Worm (Caenorhabditis elegans) whole organism, L4 larva: Measurements from ENCODE around the gene rps-11.

Experiments used
- D1046.2 ChIP-seq: fragments of 200-800 bp; sonication (Bioruptor generic); IDR thresholded peaks from 2 replicates; pipeline ENCODE4 v1.3.6; 2022; ENCODE audit warnings: missing genetic modification characterization, missing compliant biosample characterization
- T20F7.1 ChIP-seq: fragments of 200-800 bp; sonication (Bioruptor generic); optimal IDR thresholded peaks from 2 replicates; lab custom pipeline; 2018; ENCODE audit warnings: mild to moderate bottlenecking, missing genetic modification characterization, missing compliant biosample characterization
- Y75B8A.6 ChIP-seq: fragments of 200-800 bp; sonication (Bioruptor generic); IDR thresholded peaks from 2 replicates; pipeline ENCODE4 v1.3.6; 2022; ENCODE audit warnings: missing genetic modification reagents, missing genetic modification characterization, missing compliant biosample characterization
- ama-1 ChIP-seq: fragments of 150-350 bp; optimal IDR thresholded peaks from 2 replicates; lab custom pipeline; 2014; ENCODE audit warnings: inconsistent platforms, mixed read lengths
- arid-1 ChIP-seq: fragments of 200-800 bp; sonication (Bioruptor generic); conservative IDR thresholded peaks from 2 replicates; pipeline ENCODE4 v1.3.6; 2022; ENCODE audit warnings: missing genetic modification reagents, missing genetic modification characterization, missing compliant biosample characterization
- attf-4 ChIP-seq: sonication (generic microtip); optimal IDR thresholded peaks from 3 replicates; lab custom pipeline; 2017; ENCODE audit warnings: missing biosample characterization, missing genetic modification characterization
- daf-16 ChIP-seq, 3 experiments: sonication (generic microtip); optimal IDR thresholded peaks; 2 replicates each; lab custom pipeline; 2016 to 2017; ENCODE audit warnings: missing genetic modification characterization in 3 of 3, missing genetic modification reagents in 3 of 3, mild to moderate bottlenecking in 2 of 3, missing compliant biosample characterization in 2 of 3, missing biosample characterization in 1 of 3, moderate library complexity in 1 of 3
- dmd-6 ChIP-seq: fragments of 200-800 bp; sonication (Bioruptor generic); IDR thresholded peaks from 2 replicates; pipeline ENCODE4 v1.3.6; 2022; ENCODE audit warnings: missing genetic modification reagents, missing genetic modification characterization, missing compliant biosample characterization
- dmd-8 ChIP-seq: fragments of 200-800 bp; sonication (Bioruptor generic); IDR thresholded peaks from 2 replicates; pipeline ENCODE4 v1.3.6; 2022; ENCODE audit warnings: missing genetic modification characterization, missing compliant biosample characterization
- dpl-1 ChIP-seq: fragments of 150-350 bp; optimal IDR thresholded peaks from 2 replicates; lab custom pipeline; 2014; ENCODE audit warnings: missing biosample characterization, missing genetic modification reagents, missing genetic modification characterization
- dve-1 ChIP-seq: sonication (generic microtip); optimal IDR thresholded peaks from 2 replicates; lab custom pipeline; 2017; ENCODE audit warnings: antibody characterized with exemption, mild to moderate bottlenecking, missing genetic modification characterization, missing compliant biosample characterization; ENCODE audit not compliant: insufficient read depth
- fkh-10 ChIP-seq: fragments of 150-350 bp; optimal IDR thresholded peaks from 2 replicates; lab custom pipeline; 2014; ENCODE audit warnings: missing biosample characterization, missing genetic modification reagents, missing genetic modification characterization
- hlh-11 ChIP-seq: fragments of 200-800 bp; sonication (Bioruptor generic); optimal IDR thresholded peaks from 2 replicates; lab custom pipeline; 2018; ENCODE audit warnings: mild to moderate bottlenecking, missing genetic modification characterization, missing compliant biosample characterization
- hmg-1.1 ChIP-seq: fragments of 200-800 bp; sonication (Bioruptor generic); IDR thresholded peaks from 2 replicates; pipeline ENCODE4 v1.3.6; 2022; ENCODE audit warnings: missing genetic modification reagents, missing genetic modification characterization, missing compliant biosample characterization
- lin-15B ChIP-seq: fragments of 150-350 bp; sonication (generic microtip); optimal IDR thresholded peaks from 3 replicates; lab custom pipeline; 2014; ENCODE audit warnings: missing biosample characterization, missing genetic modification characterization
- madf-5 ChIP-seq, 2 experiments: fragments of 200-800 bp; sonication (Bioruptor generic); IDR thresholded peaks; 2 replicates each; pipeline ENCODE4 v1.3.6; 2022; ENCODE audit warnings: missing compliant biosample characterization in 2 of 2, missing genetic modification characterization in 2 of 2
- mdl-1 ChIP-seq, 2 experiments: fragments of 150-350 bp in 1 of 2; sonication (generic microtip) in 1 of 2; optimal IDR thresholded peaks; 2 replicates each; lab custom pipeline; 2014 to 2017; ENCODE audit warnings: missing biosample characterization in 2 of 2, missing genetic modification characterization in 2 of 2
- mdt-29 ChIP-seq: fragments of 200-800 bp; sonication (Bioruptor generic); IDR thresholded peaks from 2 replicates; pipeline ENCODE4 v1.3.6; 2022; ENCODE audit warnings: missing genetic modification reagents, missing genetic modification characterization, missing compliant biosample characterization
- nhr-111 ChIP-seq: fragments of 200-800 bp; sonication (Bioruptor generic); optimal IDR thresholded peaks from 2 replicates; lab custom pipeline; 2018; ENCODE audit warnings: mild to moderate bottlenecking, missing genetic modification characterization, missing compliant biosample characterization
- nhr-28 ChIP-seq: fragments of 150-350 bp; optimal IDR thresholded peaks from 2 replicates; lab custom pipeline; 2014; ENCODE audit warnings: missing biosample characterization, missing genetic modification characterization
- nhr-48 ChIP-seq: sonication (generic microtip); optimal IDR thresholded peaks from 2 replicates; lab custom pipeline; 2016; ENCODE audit warnings: mild to moderate bottlenecking, missing genetic modification characterization, missing compliant biosample characterization
- nhr-6 ChIP-seq: fragments of 150-350 bp; optimal IDR thresholded peaks from 2 replicates; lab custom pipeline; 2014; ENCODE audit warnings: missing biosample characterization, missing genetic modification characterization
- nhr-76 ChIP-seq: fragments of 150-350 bp; optimal IDR thresholded peaks from 2 replicates; lab custom pipeline; 2014; ENCODE audit warnings: missing biosample characterization, missing genetic modification characterization
- pha-4 ChIP-seq, 2 experiments: fragments of 150-350 bp in 1 of 2; fragments of 200-800 bp in 1 of 2; sonication (Bioruptor generic) in 1 of 2; IDR thresholded peaks in 1 of 2; optimal IDR thresholded peaks in 1 of 2; 2 replicates each; pipeline versions ENCODE4 v1.3.6 to Lab custom; 2014 to 2022; ENCODE audit warnings: missing genetic modification characterization in 2 of 2, missing genetic modification reagents in 2 of 2, missing biosample characterization in 1 of 2, missing compliant biosample characterization in 1 of 2
- php-3 ChIP-seq: fragments of 200-800 bp; sonication (Bioruptor generic); IDR thresholded peaks from 2 replicates; pipeline ENCODE4 v1.3.6; 2022; ENCODE audit warnings: missing genetic modification reagents, missing genetic modification characterization, missing compliant biosample characterization
- pqm-1 ChIP-seq: sonication (generic microtip); optimal IDR thresholded peaks from 2 replicates; lab custom pipeline; 2017; ENCODE audit warnings: missing biosample characterization, missing genetic modification characterization
- rbr-2 ChIP-seq: sonication (generic microtip); optimal IDR thresholded peaks from 2 replicates; lab custom pipeline; 2016; ENCODE audit warnings: missing genotype, missing genetic modification characterization, missing compliant biosample characterization
- set-16 ChIP-seq: fragments of 200-800 bp; sonication (Bioruptor generic); IDR thresholded peaks from 2 replicates; pipeline ENCODE4 v1.3.6; 2022; ENCODE audit warnings: missing genetic modification reagents, missing genetic modification characterization, missing compliant biosample characterization
- spr-1 ChIP-seq: sonication (generic microtip); optimal IDR thresholded peaks from 2 replicates; lab custom pipeline; 2016; ENCODE audit warnings: mild to moderate bottlenecking, missing genetic modification characterization, missing compliant biosample characterization
- spr-3 ChIP-seq: fragments of 200-800 bp; sonication (Bioruptor generic); optimal IDR thresholded peaks from 2 replicates; lab custom pipeline; 2018; ENCODE audit warnings: mild to moderate bottlenecking, missing genetic modification characterization, missing compliant biosample characterization
- tra-1 ChIP-seq: fragments of 200-800 bp; sonication (Bioruptor generic); IDR thresholded peaks from 2 replicates; pipeline ENCODE4 v1.3.6; 2022; ENCODE audit warnings: missing genetic modification reagents, missing genetic modification characterization, missing compliant biosample characterization
- unc-62 ChIP-seq, 3 experiments: fragments of 150-350 bp in 1 of 3; sonication (generic microtip); optimal IDR thresholded peaks in 2 of 3; peaks in 1 of 3; 1 replicate in 1 of 3; 2 replicates in 2 of 3; lab custom pipeline; 2014 to 2017; ENCODE audit warnings: missing biosample characterization in 3 of 3, missing genetic modification characterization in 3 of 3, missing genetic modification reagents in 3 of 3, missing genotype in 1 of 3
- zfp-3 ChIP-seq: fragments of 200-800 bp; sonication (Bioruptor generic); conservative IDR thresholded peaks from 2 replicates; pipeline ENCODE4 v1.3.6; 2022; ENCODE audit warnings: missing genetic modification reagents, missing genetic modification characterization, missing compliant biosample characterization
- ztf-7 ChIP-seq: fragments of 150-350 bp; optimal IDR thresholded peaks from 2 replicates; lab custom pipeline; 2014; ENCODE audit warnings: missing biosample characterization, missing genetic modification characterization

The rps-11 gene

DNA sequence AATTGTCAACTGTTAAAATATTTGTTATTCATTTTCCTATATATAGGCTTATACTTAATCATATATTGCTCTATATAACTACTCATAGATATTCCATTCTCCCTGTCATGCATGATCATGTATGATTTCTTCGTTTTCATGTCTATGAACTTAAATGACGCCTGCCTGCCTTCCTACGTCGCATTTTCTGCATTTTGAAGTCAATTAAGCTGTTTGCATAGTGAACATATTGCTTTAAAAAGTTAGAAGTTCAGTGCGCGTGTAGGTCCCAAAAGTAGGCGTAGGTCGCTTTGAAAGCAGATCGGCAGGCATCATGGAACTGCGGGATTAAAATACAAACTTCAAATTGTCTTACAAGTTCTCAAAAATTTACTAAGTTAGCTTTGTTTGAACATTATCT, 42.3 kb downstream of the rps-11 start (continued):
- TF ChIP-seq pqm-1 (tag; lab: Kevin White, UChicago) (no peak), nhr-6 (tag; lab: Kevin White, UChicago) (no peak), dpl-1 (GFP tag; lab: Kevin White, UChicago) (no peak), nhr-76 (no peak), ama-1 (lab: Kevin White, UChicago) (peak; percentile 0), dmd-6 (GFP tag; lab: Robert Waterston, UW) (no peak), T20F7.1 (no peak), madf-5 (GFP tag; IDR thresholded peaks at IDR 0.05; lab: Robert Waterston, UW) (no peak), attf-4 (tag; lab: Kevin White, UChicago) (no peak), daf-16 (GFP tag; optimal IDR thresholded peaks at IDR 0.05; lab: Kevin White, UChicago) (peak in 1 of 2 experiments; percentile 33), daf-16 (tag; optimal IDR thresholded peaks at IDR 0.05; lab: Kevin White, UChicago) (no peak), hmg-1.1 (GFP tag; lab: Robert Waterston, UW) (no peak)

DNA sequence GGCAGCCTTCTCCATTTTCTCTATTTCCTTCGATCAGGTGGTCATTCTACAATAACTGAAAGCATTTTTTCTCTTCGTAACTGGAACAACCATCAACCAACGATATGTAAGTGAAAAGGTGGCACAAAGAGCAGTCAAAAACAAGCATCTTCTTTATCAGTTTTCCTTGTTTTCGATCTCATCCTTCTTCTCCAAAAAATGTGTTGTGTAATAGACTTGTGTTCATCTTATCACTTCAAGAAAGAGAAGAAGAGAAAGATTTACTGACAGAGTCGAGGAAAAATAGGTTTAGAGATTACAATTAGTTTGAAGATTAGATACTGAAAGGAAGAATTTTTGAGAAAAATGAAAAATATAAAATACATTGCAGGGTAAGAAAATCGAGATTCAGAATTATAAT, 42.9 kb downstream of the rps-11 start:
- TF ChIP-seq unc-62 (GFP tag; optimal IDR thresholded peaks at IDR 0.05 in 1 of 2; lab: Kevin White, UChicago) (peak in 1 of 2 experiments; percentile 92), unc-62 (tag; optimal IDR thresholded peaks at IDR 0.05; lab: Kevin White, UChicago) (no peak), daf-16 (GFP tag; optimal IDR thresholded peaks at IDR 0.05; lab: Kevin White, UChicago) (no peak), daf-16 (tag; optimal IDR thresholded peaks at IDR 0.05; lab: Kevin White, UChicago) (peak; percentile 86), D1046.2 (no peak), dve-1 (tag; lab: Kevin White, UChicago) (peak; percentile 39), nhr-28 (tag; lab: Kevin White, UChicago) (peak; percentile 2), lin-15B (no peak), set-16 (GFP tag; lab: Robert Waterston, UW) (no peak), mdt-29 (GFP tag; lab: Robert Waterston, UW) (no peak), pha-4 (GFP tag; IDR thresholded peaks at IDR 0.05; lab: Robert Waterston, UW) (no peak), pha-4 (tag; optimal IDR thresholded peaks at IDR 0.05; lab: Kevin White, UChicago) (no peak)

- TF ChIP-seq Y75B8A.6 (GFP tag; lab: Robert Waterston, UW) = no peak
- TF ChIP-seq spr-1 (tag; lab: Kevin White, UChicago) = no peak
- TF ChIP-seq hlh-11 (tag; lab: Kevin White, UChicago) = peak; percentile 9
- TF ChIP-seq ztf-7 (tag; lab: Kevin White, UChicago) = no peak
- no peak for TF ChIP-seq tra-1 (GFP tag; lab: Robert Waterston, UW)
- no peak for TF ChIP-seq mdl-1 (tag; optimal IDR thresholded peaks at IDR 0.05; lab: Kevin White, UChicago)
- TF ChIP-seq daf-16 (GFP tag; optimal IDR thresholded peaks at IDR 0.05; lab: Kevin White, UChicago) = peak in 1 of 2 experiments; percentile 77
- peak; percentile 74 for TF ChIP-seq daf-16 (tag; optimal IDR thresholded peaks at IDR 0.05; lab: Kevin White, UChicago)
- no peak for TF ChIP-seq zfp-3 (GFP tag; lab: Robert Waterston, UW)
- no peak for TF ChIP-seq nhr-6 (tag; lab: Kevin White, UChicago)
- TF ChIP-seq dmd-8 (GFP tag; lab: Robert Waterston, UW) = no peak
- TF ChIP-seq php-3 (GFP tag; lab: Robert Waterston, UW) = no peak
- TF ChIP-seq nhr-48 = no peak
- no peak for TF ChIP-seq nhr-111 (GFP tag; lab: Kevin White, UChicago)
- no peak for TF ChIP-seq dpl-1 (GFP tag; lab: Kevin White, UChicago)
- no peak for TF ChIP-seq fkh-10 (GFP tag; lab: Kevin White, UChicago)
- no peak for TF ChIP-seq spr-3 (GFP tag; lab: Kevin White, UChicago)
- no peak for TF ChIP-seq rbr-2 (tag; lab: Kevin White, UChicago)
- no peak for TF ChIP-seq arid-1 (GFP tag; lab: Robert Waterston, UW)
- TF ChIP-seq dve-1 (tag; lab: Kevin White, UChicago) = peak; percentile 48
- no peak for TF ChIP-seq nhr-28 (tag; lab: Kevin White, UChicago)
Observed at ce11 chrIV:11646908-11647307, 44.5 kb downstream of the rps-11 start.
